Worm (Caenorhabditis elegans): ENCODE results near the gene ZK892.6.

ce11 chrII:9992474-9992873 is 12.5 kb upstream of the ZK892.6 start:
- no peak for TF ChIP-seq tab-1 (GFP tag; IDR thresholded peaks at IDR 0.05)
- no peak for TF ChIP-seq flt-1 (GFP tag; IDR thresholded peaks at IDR 0.05)
- no peak for TF ChIP-seq ztf-29 (GFP tag; IDR thresholded peaks at IDR 0.05)
- TF ChIP-seq T22C8.4 (GFP tag; IDR thresholded peaks at IDR 0.05) = no peak
- TF ChIP-seq ztf-23 (GFP tag; IDR thresholded peaks at IDR 0.05) = no peak
- no peak for TF ChIP-seq cog-1 (tag; optimal IDR thresholded peaks at IDR 0.05)
- TF ChIP-seq med-1 (GFP tag; optimal IDR thresholded peaks at IDR 0.05; ENCODE audit: insufficient read depth) = no peak
- TF ChIP-seq klf-2 (GFP tag; conservative IDR thresholded peaks at IDR 0.05) = no peak
